Fruit fly (Drosophila melanogaster) whole organism, embryonic: ENCODE data around the gene CG11970.

ENCODE experiments used
- C15 ChIP-seq: fragments of 200-800 bp; sonication (Bioruptor generic); IDR thresholded peaks from 3 replicates; pipeline ENCODE4 v1.3.6; 2022; ENCODE audit warnings: missing biosample characterization, missing genetic modification characterization
- CG12744 ChIP-seq: fragments of 200-800 bp; sonication (Bioruptor generic); optimal IDR thresholded peaks from 2 replicates; lab custom pipeline; 2016; ENCODE audit warnings: missing biosample characterization, missing genetic modification characterization
- CG13624 ChIP-seq: fragments of 200-800 bp; sonication (Bioruptor generic); optimal IDR thresholded peaks from 2 replicates; lab custom pipeline; 2016; ENCODE audit warnings: missing biosample characterization, missing genetic modification characterization
- CG15269 ChIP-seq: fragments of 200-800 bp; sonication (Bioruptor generic); optimal IDR thresholded peaks from 2 replicates; lab custom pipeline; 2018; ENCODE audit warnings: missing biosample characterization, mild to moderate bottlenecking, missing genetic modification characterization, moderate library complexity
- CG17359 ChIP-seq: fragments of 200-800 bp; sonication (Bioruptor generic); optimal IDR thresholded peaks from 3 replicates; lab custom pipeline; 2018; ENCODE audit warnings: missing biosample characterization, mild to moderate bottlenecking, missing genetic modification characterization, moderate library complexity
- CG17612 ChIP-seq: fragments of 200-800 bp; sonication (Bioruptor generic); IDR thresholded peaks from 2 replicates; pipeline ENCODE4 v1.3.6; 2022; ENCODE audit warnings: missing biosample characterization, missing genetic modification characterization
- CG17802 ChIP-seq: fragments of 200-800 bp; sonication (Bioruptor generic); optimal IDR thresholded peaks from 2 replicates; lab custom pipeline; 2018; ENCODE audit warnings: missing biosample characterization, mild to moderate bottlenecking, missing genetic modification characterization, moderate library complexity
- CG18011 ChIP-seq: fragments of 200-800 bp; sonication (Bioruptor generic); optimal IDR thresholded peaks from 2 replicates; lab custom pipeline; 2017; ENCODE audit warnings: missing biosample characterization, missing genetic modification characterization, mild to moderate bottlenecking, moderate library complexity, missing genotype
- CG2202 ChIP-seq: fragments of 200-800 bp; sonication (Bioruptor generic); optimal IDR thresholded peaks from 2 replicates; lab custom pipeline; 2018; ENCODE audit warnings: missing biosample characterization, mild to moderate bottlenecking, missing genetic modification characterization
- CG2875 ChIP-seq: fragments of 200-800 bp; sonication (Bioruptor generic); optimal IDR thresholded peaks from 2 replicates; lab custom pipeline; 2017; ENCODE audit warnings: missing biosample characterization, mild to moderate bottlenecking, missing genetic modification characterization, missing genetic modification reagents
- CG3407 ChIP-seq: fragments of 200-800 bp; sonication (Bioruptor generic); optimal IDR thresholded peaks from 2 replicates; lab custom pipeline; 2018; ENCODE audit warnings: missing biosample characterization, mild to moderate bottlenecking, missing genetic modification characterization
- CG6683 ChIP-seq: fragments of 200-800 bp; sonication (Bioruptor generic); optimal IDR thresholded peaks from 2 replicates; lab custom pipeline; 2017; ENCODE audit warnings: missing biosample characterization, mild to moderate bottlenecking, missing genetic modification characterization, missing genetic modification reagents
- CG7745 ChIP-seq: fragments of 200-800 bp; sonication (Bioruptor generic); optimal IDR thresholded peaks from 2 replicates; lab custom pipeline; 2018; ENCODE audit warnings: missing biosample characterization, mild to moderate bottlenecking, missing genetic modification characterization, moderate library complexity
- CG7987 ChIP-seq: fragments of 200-800 bp; sonication (Bioruptor generic); optimal IDR thresholded peaks from 2 replicates; lab custom pipeline; 2018; ENCODE audit warnings: missing biosample characterization, mild to moderate bottlenecking, missing genetic modification characterization, moderate library complexity
- CG9215 ChIP-seq: fragments of 200-800 bp; sonication (Bioruptor generic); IDR thresholded peaks from 2 replicates; pipeline ENCODE4 v1.3.6; 2022; ENCODE audit warnings: missing biosample characterization, missing genetic modification characterization
- CG9609 ChIP-seq: fragments of 200-800 bp; sonication (Bioruptor generic); optimal IDR thresholded peaks from 3 replicates; lab custom pipeline; 2016; ENCODE audit warnings: missing biosample characterization, missing genetic modification characterization
- Dad ChIP-seq: fragments of 200-800 bp; sonication (Bioruptor generic); optimal IDR thresholded peaks from 3 replicates; lab custom pipeline; 2016; ENCODE audit warnings: missing biosample characterization, missing genetic modification characterization
- Hr51 ChIP-seq, 2 experiments: fragments of 200-800 bp; sonication (Bioruptor generic); optimal IDR thresholded peaks; 2 replicates in 1 of 2; 3 replicates in 1 of 2; lab custom pipeline; 2016 to 2018; ENCODE audit warnings: missing biosample characterization in 2 of 2, missing genetic modification characterization in 2 of 2, mild to moderate bottlenecking in 1 of 2, moderate library complexity in 1 of 2
- Lhr ChIP-seq: fragments of 200-800 bp; sonication (Bioruptor generic); optimal IDR thresholded peaks from 3 replicates; lab custom pipeline; 2017; ENCODE audit warnings: mild to moderate bottlenecking, missing biosample characterization, missing genetic modification reagents, missing genetic modification characterization
- Lim3 ChIP-seq: fragments of 200-800 bp; sonication (Bioruptor generic); IDR thresholded peaks from 2 replicates; pipeline ENCODE4 v1.3.6; 2022; ENCODE audit warnings: missing biosample characterization, missing genetic modification characterization
- Mad ChIP-seq: fragments of 200-800 bp; sonication (Bioruptor generic); optimal IDR thresholded peaks from 2 replicates; lab custom pipeline; 2016; ENCODE audit warnings: missing biosample characterization, missing genetic modification characterization
- Med ChIP-seq: fragments of 200-800 bp; sonication (Bioruptor generic); peaks from one replicate; lab custom pipeline; 2016; ENCODE audit warnings: missing biosample characterization, missing genetic modification characterization, mild to moderate bottlenecking, inconsistent platforms, moderate library complexity
- Neu2 ChIP-seq: fragments of 200-800 bp; sonication (Bioruptor generic); optimal IDR thresholded peaks from 3 replicates; lab custom pipeline; 2016; ENCODE audit warnings: missing biosample characterization, missing genetic modification characterization, borderline replicate concordance
- Rx ChIP-seq: fragments of 200-800 bp; sonication (Bioruptor generic); IDR thresholded peaks from 2 replicates; pipeline ENCODE4 v1.3.6; 2022; ENCODE audit warnings: missing biosample characterization, missing genetic modification characterization
- abd-A ChIP-seq: fragments of 200-800 bp; sonication (Bioruptor generic); optimal IDR thresholded peaks from 3 replicates; lab custom pipeline; 2019; ENCODE audit warnings: missing biosample characterization, mild to moderate bottlenecking, missing genetic modification characterization, moderate library complexity
- ase ChIP-seq: fragments of 200-800 bp; sonication (Bioruptor generic); IDR thresholded peaks from 3 replicates; pipeline ENCODE4 v1.3.6; 2022; ENCODE audit warnings: missing biosample characterization, missing genetic modification characterization
- bcd ChIP-seq: fragments of 200-800 bp; sonication (Bioruptor generic); optimal IDR thresholded peaks from 2 replicates; lab custom pipeline; 2017; ENCODE audit warnings: missing biosample characterization, mild to moderate bottlenecking, missing genetic modification characterization
- bigmax ChIP-seq: fragments of 200-800 bp; sonication (Bioruptor generic); optimal IDR thresholded peaks from 2 replicates; lab custom pipeline; 2018; ENCODE audit warnings: missing biosample characterization, mild to moderate bottlenecking, missing genetic modification characterization
- cad ChIP-seq: fragments of >200 bp; optimal IDR thresholded peaks from 2 replicates; lab custom pipeline; 2017; ENCODE audit warnings: missing biosample characterization, missing genetic modification characterization
- caup ChIP-seq: fragments of 200-800 bp; sonication (Bioruptor generic); optimal IDR thresholded peaks from 3 replicates; lab custom pipeline; 2017; ENCODE audit warnings: missing biosample characterization, mild to moderate bottlenecking, missing genetic modification characterization, moderate library complexity; ENCODE audit not compliant: severe bottlenecking
- chm ChIP-seq: fragments of 200-800 bp; sonication (Bioruptor generic); IDR thresholded peaks from 2 replicates; pipeline ENCODE4 v1.3.6; 2022; ENCODE audit warnings: missing biosample characterization, missing genetic modification characterization
- crc ChIP-seq: fragments of 200-800 bp; sonication (Bioruptor generic); optimal IDR thresholded peaks from 2 replicates; lab custom pipeline; 2016; ENCODE audit warnings: missing biosample characterization, missing genetic modification characterization
- danr ChIP-seq: fragments of 200-800 bp; sonication (Bioruptor generic); IDR thresholded peaks from 2 replicates; pipeline ENCODE4 v1.3.6; 2022; ENCODE audit warnings: missing biosample characterization, missing genetic modification characterization
- dimm ChIP-seq: fragments of 200-800 bp; sonication (Bioruptor generic); IDR thresholded peaks from 2 replicates; pipeline ENCODE4 v1.3.6; 2022; ENCODE audit warnings: missing biosample characterization, missing genetic modification characterization
- emc ChIP-seq: fragments of 200-800 bp; sonication (Bioruptor generic); optimal IDR thresholded peaks from 2 replicates; lab custom pipeline; 2016; ENCODE audit warnings: missing biosample characterization, missing genetic modification characterization
- h ChIP-seq: fragments of >200 bp; optimal IDR thresholded peaks from 2 replicates; lab custom pipeline; 2017
- ham ChIP-seq: fragments of 200-800 bp; sonication (Bioruptor generic); IDR thresholded peaks from 2 replicates; pipeline ENCODE4 v1.3.6; 2022; ENCODE audit warnings: missing biosample characterization, missing genetic modification characterization
- jigr1 ChIP-seq: fragments of 200-800 bp; sonication (Bioruptor generic); IDR thresholded peaks from 3 replicates; pipeline ENCODE4 v1.3.6; 2022; ENCODE audit warnings: missing biosample characterization, missing genetic modification characterization
- kay ChIP-seq: fragments of 200-800 bp; sonication (Bioruptor generic); optimal IDR thresholded peaks from 2 replicates; lab custom pipeline; 2016; ENCODE audit warnings: missing biosample characterization, missing genetic modification characterization
- ken ChIP-seq: fragments of 200-800 bp; sonication (Bioruptor generic); IDR thresholded peaks from 3 replicates; pipeline ENCODE4 v1.3.6; 2022; ENCODE audit warnings: missing biosample characterization, missing genetic modification characterization
- lola ChIP-seq, 3 experiments: fragments of >200 bp in 2 of 3; fragments of 200-800 bp in 1 of 3; sonication (Bioruptor generic) in 1 of 3; optimal IDR thresholded peaks; 2 replicates each; lab custom pipeline; 2017 to 2019; ENCODE audit warnings: missing biosample characterization in 3 of 3, missing genetic modification characterization in 3 of 3, mild to moderate bottlenecking in 1 of 3, moderate library complexity in 1 of 3
- prd ChIP-seq, 3 experiments: fragments of >200 bp in 2 of 3; fragments of 200-800 bp in 1 of 3; sonication (Bioruptor generic) in 1 of 3; optimal IDR thresholded peaks in 2 of 3; IDR thresholded peaks in 1 of 3; 2 replicates in 2 of 3; 3 replicates in 1 of 3; pipeline versions ENCODE4 v1.3.6 to Lab custom; 2017 to 2022; ENCODE audit warnings: missing biosample characterization in 1 of 3, missing genetic modification characterization in 1 of 3
- pum ChIP-seq: fragments of 200-800 bp; sonication (Bioruptor generic); optimal IDR thresholded peaks from 2 replicates; lab custom pipeline; 2016; ENCODE audit warnings: missing biosample characterization, missing genetic modification characterization
- repo ChIP-seq: fragments of 200-800 bp; sonication (Bioruptor generic); optimal IDR thresholded peaks from 2 replicates; lab custom pipeline; 2016; ENCODE audit warnings: missing biosample characterization, missing genetic modification characterization
- schlank ChIP-seq: fragments of 200-800 bp; sonication (Bioruptor generic); optimal IDR thresholded peaks from 2 replicates; lab custom pipeline; 2018; ENCODE audit warnings: missing biosample characterization, mild to moderate bottlenecking, missing genetic modification characterization
- sd ChIP-seq: fragments of 200-800 bp; sonication (Bioruptor generic); optimal IDR thresholded peaks from 3 replicates; lab custom pipeline; 2018; ENCODE audit warnings: missing biosample characterization, mild to moderate bottlenecking, missing genetic modification characterization, moderate library complexity
- shn ChIP-seq: fragments of 200-800 bp; sonication (Bioruptor generic); optimal IDR thresholded peaks from 3 replicates; lab custom pipeline; 2016; ENCODE audit warnings: missing biosample characterization, missing genetic modification characterization
- slp2 ChIP-seq: fragments of 200-800 bp; sonication (Bioruptor generic); optimal IDR thresholded peaks from 2 replicates; lab custom pipeline; 2016; ENCODE audit warnings: missing biosample characterization, missing genetic modification characterization
- so ChIP-seq: fragments of 200-800 bp; sonication (Bioruptor generic); IDR thresholded peaks from 3 replicates; pipeline ENCODE4 v1.3.6; 2022; ENCODE audit warnings: missing biosample characterization, missing genetic modification characterization
- stc ChIP-seq: fragments of 200-800 bp; sonication (Bioruptor generic); IDR thresholded peaks from 2 replicates; pipeline ENCODE4 v1.3.6; 2022; ENCODE audit warnings: missing biosample characterization, missing genetic modification characterization
- tap ChIP-seq: fragments of 200-800 bp; optimal IDR thresholded peaks from 3 replicates; lab custom pipeline; 2019; ENCODE audit warnings: missing biosample characterization, mild to moderate bottlenecking, missing genetic modification characterization, moderate library complexity

CG11970 gene

DNA sequence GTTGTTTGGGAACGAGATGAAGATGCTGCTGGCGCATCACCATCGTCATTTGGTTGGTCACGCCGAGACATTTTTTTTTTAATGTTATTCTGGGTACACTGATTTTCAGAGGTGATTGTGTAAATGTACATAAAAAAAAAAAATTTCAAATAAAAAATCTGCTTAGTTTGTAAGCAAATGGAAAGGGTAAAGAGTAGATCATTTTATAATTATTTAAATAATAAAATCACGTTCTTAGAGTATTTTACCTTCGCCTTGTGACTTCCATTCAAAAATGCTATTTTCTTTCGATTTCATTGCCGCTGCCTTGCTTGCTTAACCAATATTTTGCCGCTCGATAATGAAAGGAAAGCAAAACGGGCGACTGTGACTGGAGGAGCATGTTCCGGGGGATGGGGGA, 5.8 kb upstream of the CG11970 start (continued):
- TF ChIP-seq cad (GFP tag; lab: Kevin White, UChicago) = no peak
- no peak for TF ChIP-seq CG17802 (tag; lab: Kevin White, UChicago)
- no peak for TF ChIP-seq slp2
- TF ChIP-seq prd (optimal IDR thresholded peaks at IDR 0.05; lab: Kevin White, UChicago) = no peak
- peak; percentile 56 for TF ChIP-seq prd (GFP tag; IDR thresholded peaks at IDR 0.05; lab: Robert Waterston, UW)
- TF ChIP-seq caup (GFP tag; lab: Kevin White, UChicago) = no peak
- TF ChIP-seq crc (GFP tag; lab: Kevin White, UChicago) = no peak
- TF ChIP-seq pum (GFP tag; lab: Kevin White, UChicago) = no peak
- no peak for TF ChIP-seq danr
- TF ChIP-seq ase (GFP tag; lab: Robert Waterston, UW) = peak; percentile 23; the same call in 1 of the 3 replicates
- peak in 1 of 3 experiments; percentile 12 for TF ChIP-seq lola (GFP tag; optimal IDR thresholded peaks at IDR 0.05; lab: Kevin White, UChicago)
- TF ChIP-seq shn (GFP tag; lab: Kevin White, UChicago) = no peak
- no peak for TF ChIP-seq ham (GFP tag; lab: Robert Waterston, UW)
- TF ChIP-seq so = peak; percentile 42; the same call in 1 of the 3 replicates
- TF ChIP-seq Dad = no peak
- TF ChIP-seq CG6683 (GFP tag; lab: Kevin White, UChicago) = no peak
- no peak for TF ChIP-seq CG18011 (GFP tag; lab: Kevin White, UChicago)
- peak; percentile 2 for TF ChIP-seq CG3407 (GFP tag; lab: Kevin White, UChicago)
- 0 out of 3 replicates have a peak, but pooled peaks have one; percentile 31 for TF ChIP-seq C15 (GFP tag; lab: Robert Waterston, UW)
- TF ChIP-seq CG17359 (tag; lab: Kevin White, UChicago) = peak; percentile 65
- TF ChIP-seq sd (tag; lab: Kevin White, UChicago) = no peak
- TF ChIP-seq CG17612 (GFP tag; lab: Robert Waterston, UW) = no peak
- TF ChIP-seq CG7745 (tag; lab: Kevin White, UChicago) = no peak
- no peak for TF ChIP-seq abd-A
- TF ChIP-seq tap (tag; lab: Kevin White, UChicago) = no peak
- TF ChIP-seq Lhr (GFP tag; lab: Kevin White, UChicago) = no peak
- TF ChIP-seq CG9609 (GFP tag; lab: Kevin White, UChicago) = no peak
- TF ChIP-seq repo (GFP tag; lab: Kevin White, UChicago) = no peak
- peak in 1 of 2 experiments; percentile 44 for TF ChIP-seq Hr51 (GFP tag; optimal IDR thresholded peaks at IDR 0.05; lab: Kevin White, UChicago)
- TF ChIP-seq chm (GFP tag; lab: Robert Waterston, UW) = no peak
- no peak for TF ChIP-seq emc (GFP tag; lab: Kevin White, UChicago)
- TF ChIP-seq CG15269 (tag; lab: Kevin White, UChicago) = peak; percentile 34
- no peak for TF ChIP-seq CG2202 (tag; lab: Kevin White, UChicago)
- no peak for TF ChIP-seq Rx
- TF ChIP-seq bcd (GFP tag; lab: Kevin White, UChicago) = peak; percentile 12
- no peak for TF ChIP-seq Neu2
- no peak for TF ChIP-seq CG9215 (GFP tag; lab: Robert Waterston, UW)
- TF ChIP-seq bigmax (GFP tag; lab: Kevin White, UChicago) = no peak
- 0 out of 3 replicates have a peak, but pooled peaks have one; percentile 61 for TF ChIP-seq ken
- TF ChIP-seq dimm (GFP tag; lab: Robert Waterston, UW) = no peak
- TF ChIP-seq Med (GFP tag; lab: Kevin White, UChicago) = peak; percentile 15
- TF ChIP-seq CG12744 (GFP tag; lab: Kevin White, UChicago) = no peak
- TF ChIP-seq jigr1 = no peak
- TF ChIP-seq CG2875 (GFP tag; lab: Kevin White, UChicago) = no peak
- no peak for TF ChIP-seq schlank (tag; lab: Kevin White, UChicago)
- TF ChIP-seq CG7987 = no peak
- peak; percentile 65; the same call in 1 of the 2 replicates for TF ChIP-seq stc (GFP tag; lab: Robert Waterston, UW)
- TF ChIP-seq Lim3 (GFP tag; lab: Robert Waterston, UW) = no peak
- TF ChIP-seq CG13624 (GFP tag; lab: Kevin White, UChicago) = no peak
- no peak for TF ChIP-seq Mad (GFP tag; lab: Kevin White, UChicago)
- no peak for TF ChIP-seq h (lab: Kevin White, UChicago)
- no peak for TF ChIP-seq kay (GFP tag; lab: Kevin White, UChicago)
